Fruit fly (Drosophila melanogaster): Measurements from ENCODE around the gene MED1.

The MED1 gene

dm6 chr3L:21679687-21680086 lies 45.4 kb upstream of the MED1 start, which contains the start of the genes Als2 and CG11248 (continued):
- TF ChIP-seq Myb (GFP tag; optimal IDR thresholded peaks at IDR 0.05), result peak; percentile 4
- peak; percentile 57 for TF ChIP-seq Antp (GFP tag; optimal IDR thresholded peaks at IDR 0.05)
- peak; percentile 26 for TF ChIP-seq CG1792 (GFP tag; optimal IDR thresholded peaks at IDR 0.05)
- peak; percentile 17 for TF ChIP-seq CG3163 (GFP tag; optimal IDR thresholded peaks at IDR 0.05)
- TF ChIP-seq Taf1 (GFP tag; IDR thresholded peaks at IDR 0.05), result peak; percentile 11; the same call in 1 of the 2 replicates
- peak; percentile 47 for TF ChIP-seq luna (GFP tag; optimal IDR thresholded peaks at IDR 0.05)
- TF ChIP-seq nmo (GFP tag; optimal IDR thresholded peaks at IDR 0.05), result peak; percentile 90
- TF ChIP-seq shn (GFP tag; optimal IDR thresholded peaks at IDR 0.05), result peak; percentile 70
- TF ChIP-seq vnd (GFP tag; IDR thresholded peaks at IDR 0.05; ENCODE audit: partially characterized antibody), result no peak
- TF ChIP-seq Sry-δ (GFP tag; optimal IDR thresholded peaks at IDR 0.05), result peak; percentile 60
- peak; percentile 79 for TF ChIP-seq CG12659 (GFP tag; optimal IDR thresholded peaks at IDR 0.05)
- peak; percentile 79 for TF ChIP-seq gfzf (GFP tag; optimal IDR thresholded peaks at IDR 0.05)
- TF ChIP-seq CG11247 (GFP tag; IDR thresholded peaks at IDR 0.05), result no peak
- TF ChIP-seq tna (GFP tag; IDR thresholded peaks at IDR 0.05; ENCODE audit: partially characterized antibody), result no peak
- TF ChIP-seq Oaz (GFP tag; IDR thresholded peaks at IDR 0.05), result 0 out of 2 replicates have a peak, but pooled peaks have one; percentile 27
- no peak for TF ChIP-seq D (optimal IDR thresholded peaks at IDR 0.05)
- peak; percentile 60 for TF ChIP-seq D (GFP tag; optimal IDR thresholded peaks at IDR 0.05)
- TF ChIP-seq lola (GFP tag; optimal IDR thresholded peaks at IDR 0.05), result peak in 1 of 3 experiments; percentile 82
- peak; percentile 69 to 77 for TF ChIP-seq dpn (GFP tag; optimal IDR thresholded peaks at IDR 0.05)
- peak; percentile 43 for TF ChIP-seq eyg (GFP tag; optimal IDR thresholded peaks at IDR 0.05)
- peak; percentile 49; the same call in 1 of the 3 replicates for TF ChIP-seq C15 (GFP tag; IDR thresholded peaks at IDR 0.05)
- peak; percentile 79 for TF ChIP-seq ind (GFP tag; optimal IDR thresholded peaks at IDR 0.05)
- TF ChIP-seq Meics (GFP tag; optimal IDR thresholded peaks at IDR 0.05), result peak; percentile 69
- TF ChIP-seq CG14667 (GFP tag; IDR thresholded peaks at IDR 0.05), result no peak
- TF ChIP-seq CG34224 (GFP tag; IDR thresholded peaks at IDR 0.05; ENCODE audit: partially characterized antibody), result no peak
- peak; percentile 59 for TF ChIP-seq CG17359 (tag; optimal IDR thresholded peaks at IDR 0.05)
- peak; percentile 74 for TF ChIP-seq sob (GFP tag; IDR thresholded peaks at IDR 0.05)
- TF ChIP-seq CG15514 (GFP tag; optimal IDR thresholded peaks at IDR 0.05), result peak; percentile 98
- TF ChIP-seq Opbp (GFP tag; IDR thresholded peaks at IDR 0.05; ENCODE audit: partially characterized antibody), result no peak
- TF ChIP-seq H2.0 (GFP tag; IDR thresholded peaks at IDR 0.05), result peak; percentile 56; the same call in 1 of the 2 replicates
- no peak for TF ChIP-seq CG10321 (GFP tag; IDR thresholded peaks at IDR 0.05)
- no peak for TF ChIP-seq CG10565 (GFP tag; optimal IDR thresholded peaks at IDR 0.05)
- TF ChIP-seq CG31441 (GFP tag; IDR thresholded peaks at IDR 0.05), result peak; percentile 78
- TF ChIP-seq CG9797 (GFP tag; optimal IDR thresholded peaks at IDR 0.05), result peak; percentile 80
- TF ChIP-seq Sry-β (GFP tag; optimal IDR thresholded peaks at IDR 0.05), result peak; percentile 61
- TF ChIP-seq Ravus (GFP tag; IDR thresholded peaks at IDR 0.05), result no peak
- no peak for TF ChIP-seq sc (optimal IDR thresholded peaks at IDR 0.05)
- TF ChIP-seq sc (GFP tag; optimal IDR thresholded peaks at IDR 0.05), result no peak
- TF ChIP-seq CG13287 (GFP tag; IDR thresholded peaks at IDR 0.05; ENCODE audit: partially characterized antibody), result 0 out of 2 replicates have a peak, but pooled peaks have one; percentile 8
- TF ChIP-seq HLH54F (GFP tag; optimal IDR thresholded peaks at IDR 0.05), result peak; percentile 79
- no peak for TF ChIP-seq D19B (GFP tag; optimal IDR thresholded peaks at IDR 0.05)
- no peak for TF ChIP-seq sima (GFP tag; optimal IDR thresholded peaks at IDR 0.05)
- no peak for TF ChIP-seq Fer1 (GFP tag; optimal IDR thresholded peaks at IDR 0.05)
- TF ChIP-seq NC2α (GFP tag; optimal IDR thresholded peaks at IDR 0.05), result no peak
- TF ChIP-seq sisA (GFP tag; IDR thresholded peaks at IDR 0.05), result peak; percentile 76
- no peak for TF ChIP-seq ham (GFP tag; IDR thresholded peaks at IDR 0.05)
- no peak for TF ChIP-seq CG7745 (tag; optimal IDR thresholded peaks at IDR 0.05)
- TF ChIP-seq CG30403 (GFP tag; optimal IDR thresholded peaks at IDR 0.05), result peak; percentile 85
- peak; percentile 85 for TF ChIP-seq Hsf (GFP tag; optimal IDR thresholded peaks at IDR 0.05)
- no peak for TF ChIP-seq CG2889 (GFP tag; IDR thresholded peaks at IDR 0.05)
- TF ChIP-seq CG11696 (GFP tag; IDR thresholded peaks at IDR 0.05), result no peak
